Fruit fly (Drosophila melanogaster) whole organism, embryonic: Measurements from ENCODE around the gene Rcd2.
A peak's percentile ranks its signal among the peaks of the same experiment; 100 is the strongest.

Experiments used
- CG10147 ChIP-seq: fragments of 200-800 bp; sonication (Bioruptor generic); optimal IDR thresholded peaks from 2 replicates; lab custom pipeline; 2019; ENCODE audit warnings: missing biosample characterization, mild to moderate bottlenecking, missing genetic modification characterization, moderate library complexity
- CG10267 ChIP-seq: fragments of 200-800 bp; sonication (Bioruptor generic); optimal IDR thresholded peaks from 2 replicates; lab custom pipeline; 2018; ENCODE audit warnings: missing biosample characterization, mild to moderate bottlenecking, missing genetic modification characterization, moderate library complexity
- CG1792 ChIP-seq: fragments of 200-800 bp; sonication (Bioruptor generic); optimal IDR thresholded peaks from 2 replicates; lab custom pipeline; 2016; ENCODE audit warnings: missing biosample characterization, missing genetic modification characterization
- CG32532 ChIP-seq: fragments of 200-800 bp; sonication (Bioruptor generic); IDR thresholded peaks from 2 replicates; pipeline ENCODE4 v1.3.6; 2022; ENCODE audit warnings: missing biosample characterization, missing genetic modification characterization
- CG6254 ChIP-seq: fragments of 200-800 bp; sonication (Bioruptor generic); optimal IDR thresholded peaks from 3 replicates; lab custom pipeline; 2017; ENCODE audit warnings: mild to moderate bottlenecking, missing biosample characterization, missing genetic modification reagents, missing genetic modification characterization
- nerfin-1 ChIP-seq: fragments of 200-800 bp; sonication (Bioruptor generic); optimal IDR thresholded peaks from 3 replicates; lab custom pipeline; 2019; ENCODE audit warnings: missing biosample characterization, mild to moderate bottlenecking, missing genetic modification characterization, moderate library complexity
- sob ChIP-seq: fragments of 200-800 bp; sonication (Bioruptor generic); IDR thresholded peaks from 2 replicates; pipeline ENCODE4 v1.3.6; 2022; ENCODE audit warnings: missing biosample characterization, missing genetic modification characterization
- usp ChIP-seq: fragments of >200 bp; optimal IDR thresholded peaks from 2 replicates; lab custom pipeline; 2017; ENCODE audit warnings: missing biosample characterization, missing genetic modification characterization

DNA sequence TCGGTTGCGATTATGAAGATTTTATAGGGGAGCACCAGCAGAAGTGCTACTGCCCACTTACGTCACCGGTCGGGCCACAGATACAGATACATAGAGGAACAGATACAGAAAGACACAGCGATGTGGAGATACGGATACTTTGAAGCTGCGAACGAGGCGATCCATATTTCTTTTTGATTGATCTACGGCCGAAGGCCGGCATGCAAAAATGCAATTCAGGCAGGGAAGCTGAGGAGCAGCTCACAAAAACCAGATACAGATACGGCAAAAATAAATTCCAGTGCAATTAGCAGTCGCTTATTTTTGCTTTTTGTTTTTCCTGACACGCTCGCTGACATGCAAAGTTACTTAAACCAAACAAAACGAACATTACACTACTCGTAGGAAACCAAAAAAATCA lies 9.0 kb downstream of the Rcd2 start:
- TF ChIP-seq sob (GFP tag; lab: Robert Waterston, UW) (no peak), nerfin-1 (no peak), CG10147 (GFP tag; lab: Kevin White, UChicago) (no peak), CG1792 (no peak), CG32532 (GFP tag; lab: Robert Waterston, UW) (peak; percentile 36; the same call in 1 of the 2 replicates), CG6254 (no peak), usp (GFP tag; lab: Kevin White, UChicago) (no peak), CG10267 (tag; lab: Kevin White, UChicago) (no peak)
